Worm (Caenorhabditis elegans): ENCODE results near the gene T21D9.2.
A peak's percentile ranks its signal among the peaks of the same experiment; 100 is the strongest.

The T21D9.2 gene

DNA sequence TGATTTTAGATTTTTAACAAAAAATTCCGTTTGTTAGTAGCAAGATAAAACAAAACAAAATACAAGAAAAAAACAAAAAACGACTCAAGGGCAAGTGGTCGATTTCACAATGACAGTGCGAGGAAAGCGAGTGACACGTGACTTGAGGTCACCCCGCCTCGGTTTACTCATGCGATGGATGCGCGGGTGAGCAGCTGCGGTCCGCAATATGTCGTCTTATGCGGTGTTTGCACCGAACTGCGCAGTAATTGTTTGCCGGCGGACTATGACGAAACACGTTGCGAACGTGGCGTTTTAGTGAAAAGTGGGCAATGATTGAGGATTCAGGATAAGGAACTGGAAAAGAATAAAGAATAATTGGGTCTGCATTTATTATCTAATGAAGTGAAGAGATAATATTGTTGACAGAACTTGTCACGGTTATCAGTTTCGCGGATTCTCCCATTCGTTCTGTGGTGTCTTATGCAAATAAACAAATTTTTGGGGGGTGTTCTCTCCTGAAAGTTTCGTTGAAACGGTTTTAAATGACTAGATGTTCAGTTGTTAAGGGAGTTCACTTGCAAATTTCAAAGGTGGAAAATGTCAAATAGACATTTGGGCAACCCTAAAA lies 25.2 kb downstream of the T21D9.2 start (continued):
- peak; percentile 70 for TF ChIP-seq irx-1 (tag; optimal IDR thresholded peaks at IDR 0.05)
- no peak for TF ChIP-seq fkh-10 (GFP tag; optimal IDR thresholded peaks at IDR 0.05)
- TF ChIP-seq nhr-20 (tag; optimal IDR thresholded peaks at IDR 0.05): peak; percentile 91
- TF ChIP-seq ama-1 (optimal IDR thresholded peaks at IDR 0.05): no peak
- peak; percentile 97 for TF ChIP-seq skn-1 (tag; optimal IDR thresholded peaks at IDR 0.05)

DNA sequence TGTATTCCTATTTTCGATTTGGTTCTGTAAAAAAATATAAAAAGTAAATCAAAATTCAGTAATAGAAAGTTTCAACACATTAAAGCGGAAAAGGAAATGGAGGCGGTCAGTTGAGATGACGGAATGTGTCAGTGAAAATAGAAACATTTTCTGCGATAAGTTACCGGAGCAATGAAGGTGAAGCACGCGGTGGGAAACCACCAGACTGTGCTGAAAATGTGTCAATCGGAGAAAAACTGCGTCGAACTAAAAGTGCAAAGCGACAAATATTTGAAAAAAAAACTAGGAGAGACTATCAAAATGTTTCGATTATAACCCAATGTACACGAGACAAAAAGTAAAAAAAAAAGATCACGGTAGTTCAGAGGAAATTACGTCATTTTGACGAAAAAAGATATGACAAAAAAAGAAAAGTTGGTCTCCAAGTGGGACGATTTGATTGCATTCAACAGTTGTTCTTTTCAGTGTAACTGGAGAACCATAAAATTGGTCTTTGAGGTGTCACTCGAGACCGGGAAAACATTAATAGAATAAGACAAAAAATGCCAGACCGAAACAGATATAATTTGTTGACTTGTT lies 26.2 kb downstream of the T21D9.2 start, which contains the start of gene acl-4:
acl-4 (minus strand) TSS at position 27 of the 579 bp plus-strand sequence.
- no peak for TF ChIP-seq ces-1 (GFP tag; optimal IDR thresholded peaks at IDR 0.05)
- no peak for TF ChIP-seq nhr-71 (tag; optimal IDR thresholded peaks at IDR 0.05)
- no peak for TF ChIP-seq ets-5 (GFP tag; IDR thresholded peaks at IDR 0.05)
- TF ChIP-seq unc-30 (tag; optimal IDR thresholded peaks at IDR 0.05): no peak
- no peak for TF ChIP-seq lin-15B (tag; optimal IDR thresholded peaks at IDR 0.05)
- TF ChIP-seq nhr-85 (tag): no peak
- TF ChIP-seq lin-39 (tag; optimal IDR thresholded peaks at IDR 0.05): no peak
- TF ChIP-seq lin-35 (GFP tag; optimal IDR thresholded peaks at IDR 0.05): no peak
- TF ChIP-seq unc-62 (GFP tag; optimal IDR thresholded peaks at IDR 0.05): no peak
- no peak for TF ChIP-seq ztf-11 (tag; optimal IDR thresholded peaks at IDR 0.05)
- peak; percentile 19 for TF ChIP-seq elt-2 (tag; optimal IDR thresholded peaks at IDR 0.05)
- TF ChIP-seq sox-4 (tag; optimal IDR thresholded peaks at IDR 0.05): no peak
- TF ChIP-seq nhr-77 (tag; optimal IDR thresholded peaks at IDR 0.05): no peak
- TF ChIP-seq efl-1 (optimal IDR thresholded peaks at IDR 0.05): no peak
- peak in 1 of 2 experiments; percentile 61 for TF ChIP-seq efl-1 (GFP tag; optimal IDR thresholded peaks at IDR 0.05 in 1 of 2)
- TF ChIP-seq pag-3 (tag; optimal IDR thresholded peaks at IDR 0.05; ENCODE audit: borderline replicate concordance, insufficient read depth): no peak
- TF ChIP-seq rnt-1 (tag; optimal IDR thresholded peaks at IDR 0.05): peak; percentile 25
- no peak for TF ChIP-seq sptf-1 (tag; optimal IDR thresholded peaks at IDR 0.05)
- no peak for TF ChIP-seq aha-1 (tag; optimal IDR thresholded peaks at IDR 0.05)
- no peak for TF ChIP-seq mep-1 (tag; optimal IDR thresholded peaks at IDR 0.05)

ce11 chrX:2068294-2068693 lies 28.4 kb downstream of the T21D9.2 start:
- TF ChIP-seq lin-35 (GFP tag; optimal IDR thresholded peaks at IDR 0.05): peak in 1 of 2 experiments; percentile 35
- no peak for TF ChIP-seq ztf-11 (tag; optimal IDR thresholded peaks at IDR 0.05)
- peak; percentile 50 for TF ChIP-seq elt-2 (tag; optimal IDR thresholded peaks at IDR 0.05)

- TF ChIP-seq pax-3 (tag; optimal IDR thresholded peaks at IDR 0.05): peak; percentile 50
- no peak for TF ChIP-seq fkh-4 (tag; optimal IDR thresholded peaks at IDR 0.05; ENCODE audit: borderline replicate concordance)
Measured at ce11 chrX:2064730-2065129, 32.0 kb downstream of the T21D9.2 start, which contains the start of gene F49H12.7. Gene F49H12.7 (plus strand): TSS chrX:2065030.

DNA sequence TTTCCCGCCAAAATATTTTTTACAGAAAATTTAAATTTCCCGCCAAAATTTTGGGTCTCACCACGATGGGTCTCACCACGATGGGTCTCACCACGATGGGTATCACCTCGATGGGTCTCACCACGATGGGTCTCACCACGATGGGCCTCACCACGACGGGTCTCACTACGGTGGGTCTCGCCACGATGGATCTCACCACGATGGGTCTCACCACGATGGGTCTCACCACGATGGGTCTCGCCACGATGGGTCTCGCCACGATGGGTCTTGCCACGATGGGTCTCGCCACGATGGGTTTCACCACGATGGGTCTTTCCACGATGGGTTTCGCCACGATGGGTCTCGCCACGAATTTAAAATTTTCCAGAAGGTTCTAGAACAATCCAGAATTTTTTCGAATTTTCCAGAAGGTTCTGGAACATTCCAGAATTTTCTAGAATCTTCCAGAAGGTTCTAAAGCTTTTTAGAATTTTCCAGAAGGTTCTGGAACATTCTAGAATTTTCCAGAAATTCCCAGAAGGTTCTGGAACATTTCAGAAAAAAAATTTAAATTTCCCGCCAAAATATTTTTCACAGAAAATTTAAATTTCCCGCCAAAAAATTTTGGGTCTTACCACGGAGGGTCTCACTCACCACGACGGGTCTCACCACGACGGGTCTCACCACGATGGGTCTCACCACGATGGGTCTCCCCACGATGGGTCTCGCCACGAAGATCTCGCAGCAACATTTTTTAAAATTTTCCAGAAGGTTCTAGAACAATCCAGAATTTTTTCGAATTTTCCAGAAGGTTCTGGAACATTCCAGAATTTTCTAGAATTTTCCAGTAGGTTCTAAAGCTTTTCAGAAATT lies 38.0 kb downstream of the T21D9.2 start:
- TF ChIP-seq nhr-19 (GFP tag; conservative IDR thresholded peaks at IDR 0.05): 0 out of 2 replicates have a peak, but pooled peaks have one; percentile 4

- TF ChIP-seq mab-9 (GFP tag; IDR thresholded peaks at IDR 0.05): peak; percentile 57; the same call in 1 of the 2 replicates
Measured at ce11 chrX:2057828-2058418, 38.8 kb downstream of the T21D9.2 start.

All from whole organism, L1 larva.